Fruit fly (Drosophila melanogaster): ENCODE measurements around the gene Bacc.

Gene Bacc

DNA sequence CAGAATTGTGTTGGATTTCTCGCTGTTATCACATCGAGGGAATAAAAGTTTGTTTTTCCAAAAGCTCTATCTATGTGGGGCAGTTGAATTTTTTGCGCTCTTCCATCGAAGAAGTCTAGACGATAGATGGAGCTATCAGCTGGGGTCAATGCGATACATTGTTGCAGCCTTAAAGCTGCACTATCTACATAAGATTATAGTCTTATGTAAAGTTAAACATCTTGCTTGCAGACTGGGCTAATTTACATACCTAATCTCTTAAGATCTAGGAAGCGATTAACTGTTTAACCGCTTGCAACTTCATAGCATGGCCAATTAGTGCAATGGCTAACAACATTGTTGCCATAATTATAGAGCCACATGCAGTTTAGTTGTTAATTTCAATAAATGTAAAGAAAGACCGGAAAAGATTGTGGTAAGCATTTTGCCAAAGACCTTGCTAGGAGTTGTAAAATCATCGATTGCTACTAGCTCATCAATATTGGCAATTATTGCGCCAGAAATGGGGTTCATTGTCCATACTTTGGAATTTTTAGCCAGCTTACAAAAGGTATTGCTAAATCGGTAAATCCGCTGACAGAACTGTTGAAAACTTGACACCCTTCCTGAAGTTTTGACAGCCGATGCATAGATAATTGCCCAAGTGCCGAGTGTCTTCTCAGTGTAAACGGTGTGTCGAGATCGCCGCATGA is 20.0 kb upstream of the Bacc start:
- TF ChIP-seq pan (optimal IDR thresholded peaks at IDR 0.05), result no peak
- no peak for TF ChIP-seq EcR (GFP tag; optimal IDR thresholded peaks at IDR 0.05)
- no peak for TF ChIP-seq Dll (optimal IDR thresholded peaks at IDR 0.05)
- no peak for TF ChIP-seq CG8478 (optimal IDR thresholded peaks at IDR 0.05)
- TF ChIP-seq usp (GFP tag; optimal IDR thresholded peaks at IDR 0.05), result no peak
- TF ChIP-seq psq (optimal IDR thresholded peaks at IDR 0.05), result no peak

DNA sequence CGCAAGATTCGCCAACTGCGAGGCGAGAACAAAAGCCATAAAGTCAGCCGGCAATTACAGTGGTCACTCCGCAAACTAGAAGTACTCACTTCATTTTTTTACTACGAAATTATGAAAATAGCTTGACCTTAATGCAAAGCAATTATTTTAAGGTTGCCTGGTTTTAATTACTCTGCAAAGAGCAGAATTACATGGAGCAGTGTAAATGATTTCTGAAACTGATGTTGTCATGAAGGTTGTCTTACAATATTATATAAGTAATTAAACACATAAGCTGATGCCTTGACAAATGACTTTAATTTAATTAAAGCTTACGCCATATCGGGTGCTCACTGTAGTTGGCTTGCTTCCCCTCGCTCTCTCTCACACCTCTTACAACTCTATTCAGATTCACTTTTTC is 18.0 kb upstream of the Bacc start:
- no peak for TF ChIP-seq psq (optimal IDR thresholded peaks at IDR 0.05)

DNA sequence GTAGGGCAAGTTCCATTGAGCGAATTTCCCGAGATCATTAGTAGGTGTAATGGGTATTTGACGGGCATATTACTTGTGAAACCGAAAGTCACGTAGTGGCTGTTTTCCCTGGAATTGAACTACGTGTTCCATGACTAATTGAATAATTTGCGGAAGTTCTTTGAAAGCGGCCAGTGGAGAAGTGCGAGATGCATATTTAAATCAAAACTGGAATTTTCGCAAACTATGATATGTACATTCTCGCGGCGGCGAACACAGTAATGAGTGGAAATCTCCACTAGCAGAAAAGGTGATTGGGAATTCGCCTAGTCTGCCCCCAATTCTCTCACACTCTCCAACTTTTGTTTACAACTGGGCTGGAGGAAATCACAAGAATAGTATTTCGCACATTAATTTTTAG is 17.3 kb upstream of the Bacc start:
- TF ChIP-seq CG8478 (optimal IDR thresholded peaks at IDR 0.05) (no peak), pan (optimal IDR thresholded peaks at IDR 0.05) (no peak), psq (optimal IDR thresholded peaks at IDR 0.05) (no peak), Dll (optimal IDR thresholded peaks at IDR 0.05) (no peak), usp (GFP tag; optimal IDR thresholded peaks at IDR 0.05) (no peak), EcR (GFP tag; optimal IDR thresholded peaks at IDR 0.05) (no peak)

dm6 chr2L:2735539-2735938 is 16.7 kb upstream of the Bacc start:
- TF ChIP-seq CG8478 (optimal IDR thresholded peaks at IDR 0.05) (no peak), EcR (GFP tag; optimal IDR thresholded peaks at IDR 0.05) (no peak), Dll (optimal IDR thresholded peaks at IDR 0.05) (no peak)

- TF ChIP-seq EcR (GFP tag; optimal IDR thresholded peaks at IDR 0.05) (no peak), CG8478 (optimal IDR thresholded peaks at IDR 0.05) (no peak), usp (GFP tag; optimal IDR thresholded peaks at IDR 0.05) (no peak), pan (optimal IDR thresholded peaks at IDR 0.05) (no peak), psq (optimal IDR thresholded peaks at IDR 0.05) (no peak), Dll (optimal IDR thresholded peaks at IDR 0.05) (no peak)
Observed at dm6 chr2L:2737561-2737960, 14.7 kb upstream of the Bacc start.

- no peak for TF ChIP-seq EcR (GFP tag; optimal IDR thresholded peaks at IDR 0.05)
- no peak for TF ChIP-seq pan (optimal IDR thresholded peaks at IDR 0.05)
- TF ChIP-seq usp (GFP tag; optimal IDR thresholded peaks at IDR 0.05), result no peak
- no peak for TF ChIP-seq psq (optimal IDR thresholded peaks at IDR 0.05)
Observed at dm6 chr2L:2739820-2740230, 12.4 kb upstream of the Bacc start, which contains the start of gene Hrs. Gene Hrs, plus strand, starts transcription at chr2L:2739986.

DNA sequence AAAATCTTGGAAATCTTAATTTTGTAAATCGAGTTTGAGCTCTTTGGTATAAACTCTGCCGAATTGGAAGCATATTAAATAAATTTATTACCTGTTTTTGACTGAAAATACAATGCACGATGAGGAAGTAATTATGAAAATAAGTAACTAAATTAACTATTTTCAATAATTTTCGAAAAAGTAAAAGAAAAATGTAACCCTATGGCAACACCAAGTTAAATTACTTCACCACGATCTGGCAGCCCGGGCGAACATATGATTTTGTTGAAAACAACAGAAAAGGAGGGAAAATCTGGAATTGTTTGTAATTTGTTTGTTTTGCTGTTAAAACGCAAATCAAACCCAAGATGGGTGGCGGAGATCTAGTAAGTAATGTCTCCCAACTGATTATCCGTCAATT is 7.4 kb upstream of the Bacc start, which contains the start of the genes CG9961 and Cwc25:
TSS of gene CG9961 (minus strand) at position 83 of the 400 bp plus-strand sequence.
TSS of gene Cwc25 (plus strand) at position 247 of the 400 bp plus-strand sequence.
- no peak for TF ChIP-seq usp (GFP tag; optimal IDR thresholded peaks at IDR 0.05)
- TF ChIP-seq pan (optimal IDR thresholded peaks at IDR 0.05), result no peak
- no peak for TF ChIP-seq EcR (GFP tag; optimal IDR thresholded peaks at IDR 0.05)
- no peak for TF ChIP-seq psq (optimal IDR thresholded peaks at IDR 0.05)
- TF ChIP-seq CG8478 (optimal IDR thresholded peaks at IDR 0.05), result no peak
- no peak for TF ChIP-seq Dll (optimal IDR thresholded peaks at IDR 0.05)

- TF ChIP-seq Dll (optimal IDR thresholded peaks at IDR 0.05) (no peak), pan (optimal IDR thresholded peaks at IDR 0.05) (no peak), usp (GFP tag; optimal IDR thresholded peaks at IDR 0.05) (no peak), EcR (GFP tag; optimal IDR thresholded peaks at IDR 0.05) (no peak), psq (optimal IDR thresholded peaks at IDR 0.05) (no peak), CG8478 (optimal IDR thresholded peaks at IDR 0.05) (no peak)
Observed at dm6 chr2L:2748480-2749143, 3.6 kb upstream of the Bacc start.

DNA sequence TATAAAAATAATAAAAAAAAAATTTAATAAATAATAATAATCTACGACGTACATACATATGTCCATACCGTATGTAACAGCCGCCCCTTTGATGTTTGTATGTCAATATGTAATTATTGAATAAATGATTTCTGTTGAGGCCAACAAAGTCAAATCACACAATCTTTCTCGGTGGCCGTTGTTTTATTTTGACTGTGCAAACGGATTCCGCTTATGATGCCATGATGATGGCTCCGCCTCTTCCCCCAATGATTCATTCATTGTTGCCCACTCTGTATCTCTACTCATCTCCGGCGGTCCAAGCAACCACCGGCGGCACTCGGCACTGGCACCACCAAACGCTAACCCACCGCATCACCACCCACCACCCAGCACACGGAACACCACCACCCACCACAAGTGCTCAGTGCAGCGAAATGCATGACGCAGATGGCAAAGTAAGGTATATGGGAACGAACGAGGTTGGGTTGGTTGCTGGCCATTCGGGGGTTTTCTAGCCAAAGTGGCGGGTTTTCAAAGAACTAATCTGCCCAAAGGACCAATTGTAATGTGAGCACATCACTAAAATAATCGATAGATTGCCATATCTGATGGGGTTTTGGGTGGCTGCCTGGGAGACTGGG is 3.0 kb upstream of the Bacc start:
- TF ChIP-seq psq (optimal IDR thresholded peaks at IDR 0.05) (no peak), CG8478 (optimal IDR thresholded peaks at IDR 0.05) (no peak), Dll (optimal IDR thresholded peaks at IDR 0.05) (peak; percentile 15), EcR (GFP tag; optimal IDR thresholded peaks at IDR 0.05) (no peak), pan (optimal IDR thresholded peaks at IDR 0.05) (no peak), usp (GFP tag; optimal IDR thresholded peaks at IDR 0.05) (no peak)

- TF ChIP-seq Dll (optimal IDR thresholded peaks at IDR 0.05), result no peak
- no peak for TF ChIP-seq pan (optimal IDR thresholded peaks at IDR 0.05)
- no peak for TF ChIP-seq EcR (GFP tag; optimal IDR thresholded peaks at IDR 0.05)
- TF ChIP-seq usp (GFP tag; optimal IDR thresholded peaks at IDR 0.05), result no peak
Observed at dm6 chr2L:2750337-2751084, 1.7 kb upstream of the Bacc start.

DNA sequence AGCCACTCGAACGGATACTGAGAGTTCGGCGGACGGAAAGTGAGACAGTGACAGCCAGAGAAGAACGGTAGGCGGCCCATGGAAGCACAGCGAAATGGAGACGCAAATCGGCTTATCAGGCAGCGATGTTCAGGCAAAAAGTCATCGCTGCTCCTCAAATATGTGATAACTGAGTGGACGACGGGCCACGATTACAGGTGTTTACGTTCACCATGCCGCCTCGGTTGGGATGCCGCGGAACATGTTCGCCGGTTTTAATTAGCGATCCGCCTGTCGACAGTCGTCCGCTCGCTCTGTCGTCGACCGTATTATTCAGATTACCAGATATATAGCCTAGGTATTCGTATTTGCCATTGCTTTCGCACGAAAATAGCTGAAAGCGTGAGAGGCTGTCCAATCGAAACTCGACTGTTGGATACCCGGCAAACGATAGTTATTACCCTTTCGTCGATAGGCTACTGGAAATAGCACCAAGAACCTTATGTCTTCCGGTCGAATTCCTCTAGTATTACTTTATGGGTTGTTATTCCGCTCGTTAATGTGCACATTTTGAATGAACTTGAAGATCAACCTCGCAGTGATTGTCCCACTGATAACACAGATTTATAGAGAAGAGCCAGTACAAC is 1.0 kb upstream of the Bacc start:
- TF ChIP-seq Dll (optimal IDR thresholded peaks at IDR 0.05) (peak; percentile 32), EcR (GFP tag; optimal IDR thresholded peaks at IDR 0.05) (no peak)

All from whole organism.